Worm (Caenorhabditis elegans): Measurements from ENCODE around the gene R02F2.8.

The R02F2.8 gene

DNA sequence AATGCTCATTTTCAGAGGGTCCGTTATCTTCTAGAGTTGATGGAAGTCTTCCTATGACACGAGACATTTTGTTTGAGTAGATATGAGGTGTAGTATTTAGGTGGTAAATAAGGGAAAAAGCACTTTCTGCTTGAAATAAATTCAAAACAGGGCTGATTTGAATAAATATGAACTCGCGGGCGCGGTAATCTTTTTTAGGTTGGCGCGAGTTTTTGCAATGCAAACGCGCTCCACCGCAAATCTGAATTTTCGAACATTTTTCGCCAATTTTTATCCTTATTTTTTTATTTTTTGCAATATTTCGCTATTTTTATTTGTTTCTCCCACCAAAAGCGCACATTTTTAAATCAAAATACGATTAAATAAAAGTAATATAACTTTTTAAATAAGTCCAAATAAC lies 46.9 kb downstream of the R02F2.8 start, which contains the start of gene skpt-1:
TSS of gene skpt-1 (minus strand) at position 219 of the 400 bp plus-strand sequence.
- TF ChIP-seq Y67H2A.10 (GFP tag; conservative IDR thresholded peaks at IDR 0.05) (0 out of 2 replicates have a peak, but pooled peaks have one; percentile 26), unc-62 (GFP tag; optimal IDR thresholded peaks at IDR 0.05) (no peak), F57A8.1 (GFP tag; optimal IDR thresholded peaks at IDR 0.05) (no peak), B0019.2 (GFP tag; conservative IDR thresholded peaks at IDR 0.05) (peak; percentile 94), unc-130 (GFP tag; optimal IDR thresholded peaks at IDR 0.05) (peak; percentile 64), lir-1 (GFP tag; conservative IDR thresholded peaks at IDR 0.05) (peak; percentile 76; the same call in 1 of the 2 replicates), ztf-3 (GFP tag; optimal IDR thresholded peaks at IDR 0.05) (no peak), rcor-1 (GFP tag; IDR thresholded peaks at IDR 0.05) (peak; percentile 82), ceh-91 (GFP tag; IDR thresholded peaks at IDR 0.05) (peak; percentile 96), tbp1 (GFP tag; optimal IDR thresholded peaks at IDR 0.05) (peak; percentile 60), dpl-1 (GFP tag; optimal IDR thresholded peaks at IDR 0.05) (peak; percentile 97), bed-2 (GFP tag; IDR thresholded peaks at IDR 0.05) (0 out of 2 replicates have a peak, but pooled peaks have one; percentile 34), lsl-1 (GFP tag; optimal IDR thresholded peaks at IDR 0.05) (peak; percentile 86), lin-35 (GFP tag; optimal IDR thresholded peaks at IDR 0.05) (peak in 2 of 3 experiments; percentile 67 to 91), xnd-1 (tag; optimal IDR thresholded peaks at IDR 0.05) (peak; percentile 98), F23B12.7 (tag; optimal IDR thresholded peaks at IDR 0.05; ENCODE audit: insufficient read depth) (no peak), aptf-2 (GFP tag; conservative IDR thresholded peaks at IDR 0.05) (no peak), B0336.3 (GFP tag; IDR thresholded peaks at IDR 0.05) (peak; percentile 88), mcd-1 (GFP tag; IDR thresholded peaks at IDR 0.05) (peak; percentile 97), F49E8.2 (tag; optimal IDR thresholded peaks at IDR 0.05; ENCODE audit: insufficient read depth) (peak; percentile 85), mxl-1 (tag; optimal IDR thresholded peaks at IDR 0.05) (no peak), K11D2.4 (GFP tag; IDR thresholded peaks at IDR 0.05) (no peak), madf-3 (GFP tag; IDR thresholded peaks at IDR 0.05) (peak; percentile 93), ztf-26 (tag; optimal IDR thresholded peaks at IDR 0.05) (no peak), ekl-4 (GFP tag; IDR thresholded peaks at IDR 0.05) (peak; percentile 90), cebp-1 (GFP tag; IDR thresholded peaks at IDR 0.05) (no peak), cebp-1 (tag; optimal IDR thresholded peaks at IDR 0.05) (peak; percentile 11), lin-54 (GFP tag; optimal IDR thresholded peaks at IDR 0.05) (peak; percentile 96), madf-6 (GFP tag; IDR thresholded peaks at IDR 0.05) (peak; percentile 99), sdz-38 (tag; optimal IDR thresholded peaks at IDR 0.05) (no peak), Y95B8A.8 (GFP tag; IDR thresholded peaks at IDR 0.05) (peak; percentile 91; the same call in 1 of the 2 replicates), nfyb-1 (GFP tag; IDR thresholded peaks at IDR 0.05) (peak; percentile 73; the same call in 1 of the 2 replicates), snpc-1.3 (tag; optimal IDR thresholded peaks at IDR 0.05; ENCODE audit: insufficient read depth) (peak; percentile 1), ceh-27 (GFP tag; optimal IDR thresholded peaks at IDR 0.05) (no peak), aptf-3 (GFP tag; IDR thresholded peaks at IDR 0.05) (no peak), attf-3 (GFP tag; conservative IDR thresholded peaks at IDR 0.05) (peak; percentile 45; the same call in 1 of the 2 replicates), efl-1 (GFP tag; optimal IDR thresholded peaks at IDR 0.05) (peak; percentile 99), ceh-40 (GFP tag; IDR thresholded peaks at IDR 0.05) (no peak), C06A6.2 (GFP tag; conservative IDR thresholded peaks at IDR 0.05) (no peak), F33H1.4 (GFP tag; IDR thresholded peaks at IDR 0.05) (peak; percentile 89), snpc-3.4 (tag; optimal IDR thresholded peaks at IDR 0.05) (peak; percentile 87), hrde-1 (tag; optimal IDR thresholded peaks at IDR 0.05; ENCODE audit: borderline replicate concordance) (peak; percentile 54), ztf-25 (GFP tag; IDR thresholded peaks at IDR 0.05) (no peak), C17E4.6 (GFP tag; IDR thresholded peaks at IDR 0.05) (peak; percentile 77; the same call in 1 of the 2 replicates), mel-28 (tag; optimal IDR thresholded peaks at IDR 0.05; ENCODE audit: borderline replicate concordance) (no peak), lag-1 (GFP tag; IDR thresholded peaks at IDR 0.05) (no peak), snpc-4 (GFP tag; optimal IDR thresholded peaks at IDR 0.05) (peak; percentile 11), snpc-4 (tag; optimal IDR thresholded peaks at IDR 0.05) (peak in 2 of 4 experiments; percentile 40 to 62)
